Worm (Caenorhabditis elegans) whole organism, L3 larva: ENCODE measurements around the gene mat-2.
"Not testable (repeated sequence)": the region's sequence is repeated elsewhere in the genome, so short reads cannot be mapped to it uniquely, and the experiment has no call there.

ENCODE experiments used
- ZK546.5 ChIP-seq: sonication (generic microtip); optimal IDR thresholded peaks from 2 replicates; lab custom pipeline; 2017; ENCODE audit warnings: missing biosample characterization, missing genetic modification characterization
- ceh-28 ChIP-seq: fragments of 150-350 bp; optimal IDR thresholded peaks from 2 replicates; lab custom pipeline; 2014; ENCODE audit warnings: missing biosample characterization, missing genetic modification reagents, missing genetic modification characterization
- ceh-82 ChIP-seq: fragments of 150-350 bp; optimal IDR thresholded peaks from 2 replicates; lab custom pipeline; 2014; ENCODE audit warnings: missing biosample characterization, missing genetic modification characterization
- daf-12 ChIP-seq: fragments of 150-350 bp; optimal IDR thresholded peaks from 2 replicates; lab custom pipeline; 2014; ENCODE audit warnings: missing biosample characterization, missing genetic modification reagents, missing genetic modification characterization
- egl-27 ChIP-seq: sonication (generic microtip); optimal IDR thresholded peaks from 4 replicates; lab custom pipeline; 2017; ENCODE audit warnings: missing biosample characterization, missing genetic modification reagents, missing genetic modification characterization
- egl-5 ChIP-seq: fragments of 150-350 bp; optimal IDR thresholded peaks from 2 replicates; lab custom pipeline; 2017; ENCODE audit warnings: missing biosample characterization, missing genetic modification reagents, missing genetic modification characterization, inconsistent platforms
- elt-1 ChIP-seq: fragments of 150-350 bp; optimal IDR thresholded peaks from 2 replicates; lab custom pipeline; 2014; ENCODE audit warnings: missing biosample characterization, missing genetic modification characterization
- elt-2 ChIP-seq: sonication (generic microtip); optimal IDR thresholded peaks from 2 replicates; lab custom pipeline; 2016; ENCODE audit warnings: missing genetic modification reagents, mild to moderate bottlenecking, missing genetic modification characterization, missing compliant biosample characterization
- elt-3 ChIP-seq, 3 experiments: fragments of 150-350 bp in 1 of 3; sonication (generic microtip) in 2 of 3; optimal IDR thresholded peaks; 2 replicates in 2 of 3; 4 replicates in 1 of 3; lab custom pipeline; 2014 to 2017; ENCODE audit warnings: missing biosample characterization in 3 of 3, missing genetic modification characterization in 3 of 3
- eor-1 ChIP-seq, 2 experiments: fragments of 150-350 bp; optimal IDR thresholded peaks; 2 replicates each; lab custom pipeline; 2014 to 2018; ENCODE audit warnings: missing biosample characterization in 2 of 2, missing genetic modification characterization in 2 of 2
- fkh-10 ChIP-seq: sonication (generic microtip); optimal IDR thresholded peaks from 2 replicates; lab custom pipeline; 2017; ENCODE audit warnings: missing biosample characterization, missing genetic modification reagents, missing genetic modification characterization
- fkh-2 ChIP-seq: fragments of 150-350 bp; optimal IDR thresholded peaks from 2 replicates; lab custom pipeline; 2014; ENCODE audit warnings: missing biosample characterization, missing genetic modification reagents, missing genetic modification characterization
- fos-1 ChIP-seq: fragments of 150-350 bp; optimal IDR thresholded peaks from 2 replicates; lab custom pipeline; 2014; ENCODE audit warnings: missing biosample characterization, missing genetic modification characterization
- hmg-11 ChIP-seq: sonication (generic microtip); optimal IDR thresholded peaks from 2 replicates; lab custom pipeline; 2016; ENCODE audit warnings: missing genetic modification characterization, missing compliant biosample characterization
- lin-15B ChIP-seq: fragments of 150-350 bp; optimal IDR thresholded peaks from 2 replicates; lab custom pipeline; 2014; ENCODE audit warnings: missing biosample characterization, missing genetic modification characterization
- lin-39 ChIP-seq: fragments of 150-350 bp; optimal IDR thresholded peaks from 2 replicates; lab custom pipeline; 2018; ENCODE audit warnings: missing biosample characterization, missing genetic modification reagents, missing genetic modification characterization
- lsy-12 ChIP-seq: sonication (generic microtip); optimal IDR thresholded peaks from 2 replicates; lab custom pipeline; 2016; ENCODE audit warnings: mild to moderate bottlenecking, missing genetic modification characterization, missing compliant biosample characterization
- mdl-1 ChIP-seq: fragments of 150-350 bp; optimal IDR thresholded peaks from 2 replicates; lab custom pipeline; 2014; ENCODE audit warnings: missing biosample characterization, missing genetic modification characterization
- mml-1 ChIP-seq: fragments of 150-350 bp; sonication (generic microtip); optimal IDR thresholded peaks from 3 replicates; lab custom pipeline; 2014; ENCODE audit warnings: missing biosample characterization, missing genetic modification characterization
- nfya-1 ChIP-seq: sonication (generic microtip); optimal IDR thresholded peaks from 2 replicates; lab custom pipeline; 2017; ENCODE audit warnings: missing genetic modification characterization, mild to moderate bottlenecking, missing compliant biosample characterization, antibody characterized with exemption, moderate library complexity; ENCODE audit not compliant: insufficient read depth
- nhr-11 ChIP-seq: fragments of 150-350 bp; optimal IDR thresholded peaks from 2 replicates; lab custom pipeline; 2014; ENCODE audit warnings: missing biosample characterization, missing genetic modification characterization
- nhr-12 ChIP-seq: fragments of 150-350 bp; optimal IDR thresholded peaks from 2 replicates; lab custom pipeline; 2014; ENCODE audit warnings: missing biosample characterization, missing genetic modification characterization
- nhr-23 ChIP-seq: fragments of 150-350 bp; optimal IDR thresholded peaks from 2 replicates; lab custom pipeline; 2014; ENCODE audit warnings: missing biosample characterization, missing genetic modification reagents, missing genetic modification characterization
- nhr-25 ChIP-seq: sonication (generic microtip); optimal IDR thresholded peaks from 2 replicates; lab custom pipeline; 2017; ENCODE audit warnings: missing biosample characterization, missing genetic modification characterization
- nhr-28 ChIP-seq: fragments of 150-350 bp; optimal IDR thresholded peaks from 2 replicates; lab custom pipeline; 2014; ENCODE audit warnings: missing biosample characterization, missing genetic modification characterization
- nhr-76 ChIP-seq: fragments of 150-350 bp; sonication (generic microtip); optimal IDR thresholded peaks from 5 replicates; lab custom pipeline; 2014; ENCODE audit warnings: missing biosample characterization, missing genetic modification characterization
- pha-4 ChIP-seq: fragments of 150-350 bp; optimal IDR thresholded peaks from 2 replicates; lab custom pipeline; 2014; ENCODE audit warnings: missing biosample characterization, missing genetic modification reagents, missing genetic modification characterization
- pqm-1 ChIP-seq: fragments of 150-350 bp; optimal IDR thresholded peaks from 2 replicates; lab custom pipeline; 2017; ENCODE audit warnings: missing biosample characterization, missing genetic modification characterization, inconsistent platforms
- sea-2 ChIP-seq: fragments of 150-350 bp; sonication (generic microtip); optimal IDR thresholded peaks from 4 replicates; lab custom pipeline; 2014; ENCODE audit warnings: missing biosample characterization, missing genetic modification reagents, missing genetic modification characterization
- skn-1 ChIP-seq: fragments of 150-350 bp; optimal IDR thresholded peaks from 2 replicates; lab custom pipeline; 2014; ENCODE audit warnings: missing biosample characterization, missing genetic modification characterization
- snpc-4 ChIP-seq: fragments of 150-350 bp; optimal IDR thresholded peaks from 2 replicates; lab custom pipeline; 2014; ENCODE audit warnings: missing biosample characterization, missing genetic modification characterization
- tbx-2 ChIP-seq: sonication (generic microtip); optimal IDR thresholded peaks from 2 replicates; lab custom pipeline; 2016; ENCODE audit warnings: mild to moderate bottlenecking, missing genetic modification characterization, missing compliant biosample characterization
- ztf-11 ChIP-seq: fragments of 150-350 bp; optimal IDR thresholded peaks from 2 replicates; lab custom pipeline; 2014; ENCODE audit warnings: missing biosample characterization, missing genetic modification characterization
- ztf-4 ChIP-seq: fragments of 150-350 bp; optimal IDR thresholded peaks from 2 replicates; lab custom pipeline; 2014; ENCODE audit warnings: missing biosample characterization, missing genetic modification characterization

Gene mat-2

DNA sequence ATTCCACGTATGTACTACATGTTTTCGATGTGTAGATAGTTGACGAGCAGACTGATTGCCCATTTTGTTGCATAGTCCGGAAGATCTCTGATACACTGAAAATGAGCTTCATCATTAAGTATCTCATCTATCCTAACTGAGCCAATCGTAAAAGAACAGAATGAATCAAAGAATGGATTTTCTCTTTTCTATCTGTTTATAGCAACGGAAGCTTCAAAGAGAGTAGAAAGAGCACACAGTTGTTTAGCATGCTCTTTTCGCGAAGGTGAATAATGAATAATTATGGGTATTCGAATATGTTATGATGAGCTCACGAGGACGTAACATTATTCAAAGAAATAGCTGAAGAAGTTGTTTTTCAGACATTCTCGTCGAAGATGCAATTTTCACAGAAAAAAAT lies 1.4 kb upstream of the mat-2 start, which contains the start of gene glb-4:
TSS of gene glb-4 (minus strand) at position 101 of the 400 bp plus-strand sequence.
- TF ChIP-seq elt-2 (tag; lab: Kevin White, UChicago) (no peak), mml-1 (no peak), ZK546.5 (no peak), skn-1 (tag; lab: Kevin White, UChicago) (no peak), nhr-25 (tag; lab: Kevin White, UChicago) (no peak), elt-1 (tag; lab: Kevin White, UChicago) (no peak), lsy-12 (no peak), daf-12 (tag; lab: Kevin White, UChicago) (no peak), eor-1 (tag; optimal IDR thresholded peaks at IDR 0.05; lab: Kevin White, UChicago) (no peak), nhr-11 (tag; lab: Kevin White, UChicago) (no peak), sea-2 (no peak)

DNA sequence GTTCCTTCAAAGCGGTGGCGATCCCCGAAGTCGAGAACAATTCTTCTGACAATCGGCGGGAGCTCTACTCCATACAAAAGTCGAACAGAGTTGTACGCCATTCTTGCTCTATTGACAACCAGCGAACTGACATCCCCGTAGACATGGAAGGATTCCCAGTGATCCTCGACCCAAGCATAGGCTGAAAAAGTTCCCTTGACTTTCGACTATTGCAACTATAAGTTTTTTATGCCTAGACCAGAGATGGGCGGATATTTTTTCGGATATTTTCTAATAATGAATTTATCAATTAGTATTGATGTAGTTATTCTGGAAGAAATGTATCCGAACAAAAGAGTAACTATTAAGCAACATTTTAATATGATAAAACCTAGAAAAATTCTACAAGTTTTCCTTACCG lies 9.3 kb downstream of the mat-2 start, which contains the start of gene W10C6.2:
TSS of gene W10C6.2 (minus strand) at position 101 of the 400 bp plus-strand sequence.
- TF ChIP-seq ztf-11 (tag; lab: Kevin White, UChicago); pqm-1 (tag; lab: Kevin White, UChicago); ZK546.5: not testable (repeated sequence)

DNA sequence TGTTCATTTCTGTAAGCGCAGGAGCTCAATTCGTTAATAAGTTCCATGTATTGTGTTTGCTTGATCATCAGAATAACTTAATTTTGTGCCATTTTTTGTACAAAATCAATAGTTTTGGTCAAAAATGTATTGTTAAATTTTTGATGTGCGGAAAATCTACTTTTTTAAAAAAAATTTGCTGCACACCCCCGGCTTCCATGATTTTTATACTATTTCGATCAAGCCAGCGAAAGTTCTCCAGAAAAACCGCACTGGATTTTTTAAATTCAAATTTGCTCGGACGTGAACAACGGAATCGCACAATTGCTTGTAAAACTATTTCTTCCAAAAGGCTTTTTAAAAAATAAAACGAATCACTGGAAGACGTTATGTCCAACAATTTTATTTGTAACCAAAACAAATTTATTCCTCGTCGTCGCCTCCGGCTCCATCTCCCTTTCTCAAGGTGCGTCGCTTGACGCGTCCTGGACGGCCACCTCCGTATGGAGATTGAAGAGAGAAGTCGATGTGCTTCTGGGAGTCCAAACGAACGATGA lies 12.6 kb downstream of the mat-2 start:
- TF ChIP-seq egl-27 (tag; lab: Kevin White, UChicago) (no peak), tbx-2 (tag; lab: Kevin White, UChicago) (no peak), fkh-2 (tag; lab: Kevin White, UChicago) (no peak), nhr-12 (tag; lab: Kevin White, UChicago) (no peak), pha-4 (no peak), egl-5 (tag; lab: Kevin White, UChicago) (no peak)
- TF ChIP-seq, all 47 proteins: peak for 0

DNA sequence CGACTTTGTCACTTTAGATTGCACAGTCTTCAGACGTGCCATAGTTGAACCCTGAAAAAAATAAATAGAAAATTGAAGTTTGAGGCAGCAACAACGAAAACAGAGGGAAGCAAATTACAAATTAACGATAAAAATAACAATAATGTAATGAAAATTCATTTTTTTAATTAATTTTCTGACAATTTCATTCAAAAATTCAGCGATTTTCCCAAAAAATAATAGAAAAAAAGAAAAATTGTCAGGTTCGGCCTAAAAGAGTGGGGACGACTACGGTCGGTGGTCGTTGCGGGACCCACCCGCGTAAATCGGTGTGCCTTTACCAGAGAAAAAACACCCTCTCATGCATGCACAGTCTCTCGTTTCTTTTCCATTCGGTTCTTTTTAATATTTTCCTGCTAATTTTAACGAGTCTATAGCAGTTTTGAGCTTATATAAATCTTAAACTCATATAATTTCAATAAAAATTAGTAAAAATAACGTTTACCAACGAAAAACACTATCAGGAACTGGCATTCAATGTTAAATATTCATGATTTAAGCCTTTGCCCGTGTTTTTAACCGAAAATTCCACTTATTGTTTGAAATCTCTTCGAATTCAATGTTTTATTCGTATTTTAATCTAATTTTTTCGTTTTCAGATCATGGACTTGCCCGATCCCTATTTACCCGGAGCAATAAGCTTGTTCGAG lies 13.9 kb downstream of the mat-2 start, which contains the start of the genes rps-9 and lsm-1:
TSS of gene rps-9 (minus strand) at position 51 of the 689 bp plus-strand sequence.
TSS of gene lsm-1 (plus strand) at position 639 of the 689 bp plus-strand sequence.
- no peak for TF ChIP-seq ceh-82
- peak; percentile 65 for TF ChIP-seq nhr-25 (tag; lab: Kevin White, UChicago)
- no peak for TF ChIP-seq mdl-1
- peak; percentile 84 for TF ChIP-seq pha-4
- TF ChIP-seq ZK546.5, result no peak
- TF ChIP-seq pqm-1 (tag; lab: Kevin White, UChicago), result peak; percentile 28
- TF ChIP-seq nhr-28 (tag; lab: Kevin White, UChicago), result no peak
- TF ChIP-seq hmg-11 (tag; lab: Kevin White, UChicago), result peak; percentile 35
- peak; percentile 96 for TF ChIP-seq lin-39 (tag; lab: Kevin White, UChicago)
- TF ChIP-seq nfya-1, result peak; percentile 93
- no peak for TF ChIP-seq ztf-11 (tag; lab: Kevin White, UChicago)
- TF ChIP-seq nhr-12 (tag; lab: Kevin White, UChicago), result no peak
- peak; percentile 16 for TF ChIP-seq elt-2 (tag; lab: Kevin White, UChicago)
- TF ChIP-seq ztf-4, result no peak
- TF ChIP-seq lin-15B (tag; lab: Kevin White, UChicago), result peak; percentile 79
- TF ChIP-seq eor-1 (tag; optimal IDR thresholded peaks at IDR 0.05; lab: Kevin White, UChicago), result no peak
- TF ChIP-seq lsy-12, result peak; percentile 1
- no peak for TF ChIP-seq nhr-76 (tag; lab: Kevin White, UChicago)
- peak; percentile 58 for TF ChIP-seq snpc-4
- peak; percentile 84 for TF ChIP-seq nhr-23 (tag; lab: Kevin White, UChicago)
- peak; percentile 9 for TF ChIP-seq fkh-10 (GFP tag; lab: Kevin White, UChicago)
- TF ChIP-seq mml-1, result no peak

- TF ChIP-seq pha-4 (no peak), fkh-10 (GFP tag; lab: Kevin White, UChicago) (no peak), elt-3 (tag; optimal IDR thresholded peaks at IDR 0.05; lab: Kevin White, UChicago) (no peak), ceh-28 (tag; lab: Kevin White, UChicago) (no peak), snpc-4 (no peak), pqm-1 (tag; lab: Kevin White, UChicago) (no peak), fos-1 (tag; lab: Kevin White, UChicago) (no peak)
Measured at ce11 chrII:11127364-11127763, 14.8 kb downstream of the mat-2 start, which contains the start of gene F40F8.1. TSS of gene F40F8.1 (plus strand) at chrII:11127664.
